Worm (Caenorhabditis elegans) whole organism, young adult: ENCODE results near the gene T02D1.8.

ENCODE experiments used
- F10E7.11 ChIP-seq: sonication (generic microtip); optimal IDR thresholded peaks from 2 replicates; lab custom pipeline; 2017; ENCODE audit warnings: mild to moderate bottlenecking, missing genetic modification characterization, moderate library complexity, missing compliant biosample characterization
- F22D6.2 ChIP-seq: sonication (generic microtip); optimal IDR thresholded peaks from 2 replicates; lab custom pipeline; 2016; ENCODE audit warnings: mild to moderate bottlenecking, missing genetic modification characterization, missing compliant biosample characterization
- F33H1.4 ChIP-seq: fragments of 200-800 bp; sonication (Bioruptor generic); IDR thresholded peaks from 2 replicates; pipeline ENCODE4 v1.3.6; 2022; ENCODE audit warnings: missing genetic modification reagents, missing genetic modification characterization, missing compliant biosample characterization
- F57A8.1 ChIP-seq: fragments of 200-800 bp; sonication (Bioruptor generic); optimal IDR thresholded peaks from 2 replicates; lab custom pipeline; 2018; ENCODE audit warnings: mild to moderate bottlenecking, missing genetic modification characterization, moderate library complexity, missing compliant biosample characterization
- K11D2.4 ChIP-seq: fragments of 200-800 bp; sonication (Bioruptor generic); IDR thresholded peaks from 2 replicates; pipeline ENCODE4 v1.3.6; 2022; ENCODE audit warnings: missing genetic modification reagents, missing genetic modification characterization, missing compliant biosample characterization
- K12H6.12 ChIP-seq: fragments of 200-800 bp; sonication (Bioruptor generic); optimal IDR thresholded peaks from 2 replicates; lab custom pipeline; 2018; ENCODE audit warnings: mild to moderate bottlenecking, missing genetic modification characterization, missing compliant biosample characterization
- T07F8.4 ChIP-seq: sonication (generic microtip); optimal IDR thresholded peaks from 2 replicates; lab custom pipeline; 2016; ENCODE audit warnings: mild to moderate bottlenecking, missing genetic modification characterization, moderate library complexity, missing compliant biosample characterization
- Y56A3A.18 ChIP-seq: fragments of 200-800 bp; sonication (Bioruptor generic); IDR thresholded peaks from 2 replicates; pipeline ENCODE4 v1.3.6; 2022; ENCODE audit warnings: missing genetic modification reagents, missing genetic modification characterization, missing compliant biosample characterization
- Y67H2A.10 ChIP-seq: fragments of 200-800 bp; sonication (Bioruptor generic); conservative IDR thresholded peaks from 2 replicates; pipeline ENCODE4 v1.3.6; 2022; ENCODE audit warnings: missing genetic modification reagents, missing genetic modification characterization, missing compliant biosample characterization
- Y95B8A.8 ChIP-seq: fragments of 200-800 bp; sonication (Bioruptor generic); IDR thresholded peaks from 2 replicates; pipeline ENCODE4 v1.3.6; 2022; ENCODE audit warnings: missing genetic modification reagents, missing genetic modification characterization, missing compliant biosample characterization
- attf-3 ChIP-seq: fragments of 200-800 bp; sonication (Bioruptor generic); conservative IDR thresholded peaks from 2 replicates; pipeline ENCODE4 v1.3.6; 2022; ENCODE audit warnings: missing genetic modification reagents, missing genetic modification characterization, missing compliant biosample characterization
- attf-5 ChIP-seq: fragments of 200-800 bp; sonication (Bioruptor generic); optimal IDR thresholded peaks from 2 replicates; lab custom pipeline; 2018; ENCODE audit warnings: mild to moderate bottlenecking, missing genetic modification characterization, missing compliant biosample characterization
- ceh-40 ChIP-seq: fragments of 200-800 bp; sonication (Bioruptor generic); IDR thresholded peaks from 2 replicates; pipeline ENCODE4 v1.3.6; 2022; ENCODE audit warnings: missing genetic modification characterization, missing compliant biosample characterization
- ceh-79 ChIP-seq: sonication (generic microtip); optimal IDR thresholded peaks from 2 replicates; lab custom pipeline; 2017; ENCODE audit warnings: mild to moderate bottlenecking, missing genetic modification characterization, missing compliant biosample characterization
- chd-7 ChIP-seq: sonication (generic microtip); optimal IDR thresholded peaks from 2 replicates; lab custom pipeline; 2016; ENCODE audit warnings: mild to moderate bottlenecking, missing genetic modification characterization, moderate library complexity, missing compliant biosample characterization
- dox-1 ChIP-seq: fragments of 200-800 bp; sonication (Bioruptor generic); IDR thresholded peaks from 2 replicates; pipeline ENCODE4 v1.3.6; 2022; ENCODE audit warnings: missing genetic modification reagents, missing genetic modification characterization, missing compliant biosample characterization
- dpff-1 ChIP-seq: sonication (generic microtip); optimal IDR thresholded peaks from 2 replicates; lab custom pipeline; 2017; ENCODE audit warnings: mild to moderate bottlenecking, missing genetic modification characterization, missing compliant biosample characterization
- dpl-1 ChIP-seq: fragments of 150-350 bp; optimal IDR thresholded peaks from 2 replicates; lab custom pipeline; 2014; ENCODE audit warnings: missing biosample characterization, missing genetic modification reagents, missing genetic modification characterization
- efl-1 ChIP-seq: fragments of 150-350 bp; optimal IDR thresholded peaks from 2 replicates; lab custom pipeline; 2014; ENCODE audit warnings: missing biosample characterization, missing genetic modification reagents, missing genetic modification characterization
- egrh-3 ChIP-seq: fragments of 200-800 bp; sonication (Bioruptor generic); IDR thresholded peaks from 2 replicates; pipeline ENCODE4 v1.3.6; 2022; ENCODE audit warnings: missing genetic modification reagents, missing genetic modification characterization, missing compliant biosample characterization
- fkh-3 ChIP-seq: sonication (generic microtip); optimal IDR thresholded peaks from 2 replicates; lab custom pipeline; 2016; ENCODE audit warnings: mild to moderate bottlenecking, missing genetic modification characterization, missing compliant biosample characterization
- gei-17 ChIP-seq: fragments of 200-800 bp; sonication (Bioruptor generic); optimal IDR thresholded peaks from 2 replicates; lab custom pipeline; 2018; ENCODE audit warnings: mild to moderate bottlenecking, missing genetic modification characterization, missing compliant biosample characterization
- hmg-1.2 ChIP-seq: fragments of 200-800 bp; sonication (Bioruptor generic); IDR thresholded peaks from 2 replicates; pipeline ENCODE4 v1.3.6; 2022; ENCODE audit warnings: missing genetic modification reagents, missing genetic modification characterization, missing compliant biosample characterization
- lsl-1 ChIP-seq: fragments of 200-800 bp; sonication (Bioruptor generic); optimal IDR thresholded peaks from 2 replicates; lab custom pipeline; 2018; ENCODE audit warnings: mild to moderate bottlenecking, missing genetic modification characterization, moderate library complexity, missing compliant biosample characterization
- lsy-27 ChIP-seq: sonication (generic microtip); optimal IDR thresholded peaks from 2 replicates; lab custom pipeline; 2017; ENCODE audit warnings: missing genetic modification characterization, mild to moderate bottlenecking, missing compliant biosample characterization, antibody characterized with exemption, missing genotype, borderline replicate concordance; ENCODE audit not compliant: insufficient read depth
- mcd-1 ChIP-seq: fragments of 200-800 bp; sonication (Bioruptor generic); IDR thresholded peaks from 2 replicates; pipeline ENCODE4 v1.3.6; 2022; ENCODE audit warnings: missing genetic modification reagents, missing genetic modification characterization, missing compliant biosample characterization
- mxl-1 ChIP-seq: sonication (generic microtip); optimal IDR thresholded peaks from 2 replicates; lab custom pipeline; 2016; ENCODE audit warnings: missing genetic modification characterization, missing compliant biosample characterization
- nfya-1 ChIP-seq: sonication (generic microtip); optimal IDR thresholded peaks from 2 replicates; lab custom pipeline; 2017; ENCODE audit warnings: antibody characterized with exemption, missing compliant biosample characterization, missing genetic modification characterization, borderline replicate concordance; ENCODE audit not compliant: insufficient read depth
- unc-130 ChIP-seq: sonication (generic microtip); optimal IDR thresholded peaks from 2 replicates; lab custom pipeline; 2016; ENCODE audit warnings: missing genetic modification reagents, missing genetic modification characterization, missing compliant biosample characterization
- ztf-18 ChIP-seq: sonication (generic microtip); optimal IDR thresholded peaks from 2 replicates; lab custom pipeline; 2016; ENCODE audit warnings: missing genotype, mild to moderate bottlenecking, missing genetic modification characterization, missing compliant biosample characterization
- ztf-25 ChIP-seq: fragments of 200-800 bp; sonication (Bioruptor generic); IDR thresholded peaks from 2 replicates; pipeline ENCODE4 v1.3.6; 2022; ENCODE audit warnings: missing genetic modification reagents, missing genetic modification characterization, missing compliant biosample characterization
- ztf-3 ChIP-seq: fragments of 200-800 bp; sonication (Bioruptor generic); optimal IDR thresholded peaks from 2 replicates; lab custom pipeline; 2018; ENCODE audit warnings: mild to moderate bottlenecking, missing genetic modification characterization, missing compliant biosample characterization

The T02D1.8 gene

ce11 chrIV:17351586-17351985 is 35.7 kb downstream of the T02D1.8 start, which contains the start of gene clec-199:
TSS of gene clec-199 (plus strand) at chrIV:17351886.
- TF ChIP-seq ztf-25 (GFP tag; lab: Robert Waterston, UW) (no peak), attf-3 (GFP tag; lab: Robert Waterston, UW) (no peak), K12H6.12 (tag; lab: Kevin White, UChicago) (no peak), F33H1.4 (no peak), T07F8.4 (tag; lab: Kevin White, UChicago) (no peak), fkh-3 (tag; lab: Kevin White, UChicago) (no peak), nfya-1 (tag; lab: Kevin White, UChicago) (no peak), unc-130 (GFP tag; lab: Kevin White, UChicago) (no peak), mxl-1 (tag; lab: Kevin White, UChicago) (no peak), gei-17 (GFP tag; lab: Kevin White, UChicago) (no peak)

ce11 chrIV:17346599-17347218 is 40.6 kb downstream of the T02D1.8 start, which contains the start of the genes clec-197 and clec-198:
TSS of gene clec-197 (minus strand) at chrIV:17346699.
TSS of gene clec-198 (plus strand) at chrIV:17347168.
- no peak for TF ChIP-seq F22D6.2 (tag; lab: Kevin White, UChicago)
- TF ChIP-seq ceh-79: no peak
- TF ChIP-seq Y56A3A.18 (GFP tag; lab: Robert Waterston, UW): no peak
- no peak for TF ChIP-seq lsl-1 (GFP tag; lab: Kevin White, UChicago)

DNA sequence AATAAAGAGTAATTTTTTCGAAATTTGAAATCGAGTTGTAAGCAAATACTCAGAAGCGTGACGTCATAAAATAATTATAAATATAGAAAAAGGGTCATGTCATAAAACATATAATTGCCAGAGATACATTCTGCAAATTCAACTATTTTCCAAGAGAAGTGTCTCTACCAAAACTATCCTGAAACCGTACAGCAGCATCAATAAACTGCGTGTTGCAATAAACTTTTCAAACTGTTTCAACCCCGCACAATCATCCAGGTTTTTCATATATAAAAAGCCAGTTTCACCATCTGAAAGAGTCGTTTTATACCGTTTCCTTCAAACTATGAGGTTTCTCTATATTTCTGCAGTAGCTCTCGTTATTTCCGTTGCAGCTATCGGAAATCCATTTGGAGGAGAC is 43.8 kb downstream of the T02D1.8 start, which contains the start of gene C49C3.11:
C49C3.11 (plus strand) TSS at position 301 of the 400 bp plus-strand sequence.
- TF ChIP-seq dpl-1 (GFP tag; lab: Kevin White, UChicago): no peak
- TF ChIP-seq attf-5 (GFP tag; lab: Kevin White, UChicago): no peak
- no peak for TF ChIP-seq nfya-1 (tag; lab: Kevin White, UChicago)
- no peak for TF ChIP-seq dpff-1
- no peak for TF ChIP-seq K11D2.4 (GFP tag; lab: Robert Waterston, UW)
- no peak for TF ChIP-seq lsy-27 (tag; lab: Kevin White, UChicago)
- TF ChIP-seq mcd-1 (GFP tag; lab: Robert Waterston, UW): no peak
- TF ChIP-seq Y95B8A.8 (GFP tag; lab: Robert Waterston, UW): no peak

DNA sequence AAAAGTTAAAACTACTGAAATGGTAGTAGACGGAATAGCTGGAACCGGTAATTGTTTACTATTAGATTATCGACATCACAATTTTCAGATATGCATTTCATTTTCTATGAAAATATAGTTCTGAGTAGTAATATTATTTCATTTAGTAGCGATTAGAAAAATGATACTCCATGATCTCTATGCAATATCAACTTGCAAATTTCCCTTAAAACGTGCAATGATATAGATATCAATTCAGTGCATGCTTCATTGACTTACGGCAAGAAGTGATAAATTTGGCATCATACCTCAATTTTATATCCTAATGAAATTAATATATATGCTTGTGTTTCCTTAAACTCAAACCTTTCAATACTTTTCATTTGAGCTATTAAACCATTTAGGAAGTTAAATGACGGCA is 44.6 kb downstream of the T02D1.8 start, which contains the start of gene C49C3.21:
C49C3.21 (plus strand) TSS at position 301 of the 400 bp plus-strand sequence.
- TF ChIP-seq Y67H2A.10 (GFP tag; lab: Robert Waterston, UW) (no peak), attf-5 (GFP tag; lab: Kevin White, UChicago) (no peak), F57A8.1 (GFP tag; lab: Kevin White, UChicago) (no peak), egrh-3 (GFP tag; lab: Robert Waterston, UW) (no peak), chd-7 (tag; lab: Kevin White, UChicago) (no peak), ceh-40 (GFP tag; lab: Robert Waterston, UW) (no peak), dox-1 (GFP tag; lab: Robert Waterston, UW) (no peak), ztf-18 (tag; lab: Kevin White, UChicago) (no peak), efl-1 (no peak), unc-130 (GFP tag; lab: Kevin White, UChicago) (no peak), hmg-1.2 (GFP tag; lab: Robert Waterston, UW) (no peak), F10E7.11 (no peak), mxl-1 (tag; lab: Kevin White, UChicago) (no peak), ztf-3 (GFP tag; lab: Kevin White, UChicago) (no peak)
